Fruit fly (Drosophila melanogaster) whole organism, wandering third instar larva: ENCODE results near the gene CG16953.

Experiments
- CG32264 ChIP-seq: fragments of 200-800 bp; sonication (Bioruptor generic); optimal IDR thresholded peaks from 2 replicates; lab custom pipeline; 2016; ENCODE audit warnings: missing biosample characterization, missing genetic modification characterization
- CG9705 ChIP-seq: fragments of 200-800 bp; sonication (Bioruptor generic); optimal IDR thresholded peaks from 2 replicates; lab custom pipeline; 2018; ENCODE audit warnings: missing biosample characterization, mild to moderate bottlenecking, missing genetic modification characterization
- CrebA ChIP-seq: fragments of 200-800 bp; sonication (Bioruptor generic); optimal IDR thresholded peaks from 2 replicates; lab custom pipeline; 2016; ENCODE audit warnings: missing biosample characterization, mild to moderate bottlenecking, missing genetic modification characterization, borderline replicate concordance
- Dfd ChIP-seq: fragments of >200 bp; optimal IDR thresholded peaks from 2 replicates; lab custom pipeline; 2017; ENCODE audit warnings: missing biosample characterization, missing genetic modification characterization
- Dif ChIP-seq: fragments of 200-275, 200-300 bp; sonication (Bioruptor generic); optimal IDR thresholded peaks from 2 replicates; lab custom pipeline; 2018; ENCODE audit warnings: missing biosample characterization, missing genetic modification characterization; ENCODE audit not compliant: partially characterized antibody
- HLH106 ChIP-seq: fragments of 200-800 bp; optimal IDR thresholded peaks from 3 replicates; lab custom pipeline; 2019; ENCODE audit warnings: missing biosample characterization, mild to moderate bottlenecking, missing genetic modification characterization, moderate library complexity
- Hnf4 ChIP-seq: fragments of 200-800 bp; sonication (Bioruptor generic); optimal IDR thresholded peaks from 2 replicates; lab custom pipeline; 2016; ENCODE audit warnings: missing biosample characterization, mild to moderate bottlenecking, missing genetic modification characterization
- Hr78 ChIP-seq: fragments of >200 bp; optimal IDR thresholded peaks from 2 replicates; lab custom pipeline; 2017; ENCODE audit warnings: missing biosample characterization, missing genetic modification characterization
- Hr83 ChIP-seq: fragments of 200-300 bp; sonication (Bioruptor generic); optimal IDR thresholded peaks from 2 replicates; lab custom pipeline; 2016; ENCODE audit warnings: missing biosample characterization, mild to moderate bottlenecking, missing genetic modification characterization, moderate library complexity; ENCODE audit not compliant: poor library complexity, severe bottlenecking
- Jra ChIP-seq: sonication (Bioruptor generic); optimal IDR thresholded peaks from 2 replicates; lab custom pipeline; 2016; ENCODE audit warnings: missing biosample characterization, missing genetic modification characterization
- N ChIP-seq: fragments of >200 bp; optimal IDR thresholded peaks from 2 replicates; lab custom pipeline; 2018; ENCODE audit warnings: missing biosample characterization, missing external identifiers, missing genetic modification characterization
- OdsH ChIP-seq: fragments of 200-800 bp; sonication (Bioruptor generic); optimal IDR thresholded peaks from 2 replicates; lab custom pipeline; 2016; ENCODE audit warnings: missing biosample characterization, mild to moderate bottlenecking, missing genetic modification characterization
- Rel ChIP-seq, 2 experiments: fragments of 200-800 bp; sonication (Bioruptor generic) in 1 of 2; optimal IDR thresholded peaks; 2 replicates in 1 of 2; 3 replicates in 1 of 2; lab custom pipeline; 2016 to 2019; ENCODE audit warnings: mild to moderate bottlenecking in 2 of 2, missing biosample characterization in 2 of 2, missing genetic modification characterization in 2 of 2, moderate library complexity in 1 of 2
- Sp1 ChIP-seq: fragments of 200-800 bp; sonication (Bioruptor generic); optimal IDR thresholded peaks from 3 replicates; lab custom pipeline; 2019; ENCODE audit warnings: missing biosample characterization, mild to moderate bottlenecking, missing genetic modification characterization, moderate library complexity
- Vsx2 ChIP-seq: fragments of 200-300, 225-300 bp; sonication (Bioruptor generic); optimal IDR thresholded peaks from 2 replicates; lab custom pipeline; 2018; ENCODE audit warnings: missing biosample characterization, missing genetic modification characterization; ENCODE audit not compliant: partially characterized antibody
- br ChIP-seq: fragments of 200-800 bp; sonication (Bioruptor generic); optimal IDR thresholded peaks from 2 replicates; lab custom pipeline; 2016; ENCODE audit warnings: missing biosample characterization, missing genetic modification characterization
- brk ChIP-seq: fragments of 200-800 bp; sonication (Bioruptor generic); optimal IDR thresholded peaks from 2 replicates; lab custom pipeline; 2016; ENCODE audit warnings: missing biosample characterization, mild to moderate bottlenecking, missing genetic modification characterization
- dl ChIP-seq, 2 experiments: fragments of 175-275, 200-275 bp in 1 of 2; fragments of 200-275 bp in 1 of 2; sonication (Bioruptor generic); optimal IDR thresholded peaks; lab custom pipeline; 2018; ENCODE audit warnings: mild to moderate bottlenecking in 2 of 2, missing biosample characterization in 2 of 2, missing genetic modification characterization in 2 of 2, moderate library complexity in 2 of 2; ENCODE audit not compliant: partially characterized antibody in 2 of 2, insufficient read depth in 1 of 2
- ey ChIP-seq: fragments of 200-800 bp; sonication (Bioruptor generic); optimal IDR thresholded peaks from 2 replicates; lab custom pipeline; 2016; ENCODE audit warnings: missing biosample characterization, missing genetic modification characterization
- foxo ChIP-seq, 2 experiments: fragments of 200-800 bp; sonication (Bioruptor generic); optimal IDR thresholded peaks; 2 replicates in 1 of 2; 3 replicates in 1 of 2; lab custom pipeline; 2016 to 2017; ENCODE audit warnings: missing biosample characterization in 2 of 2, missing genetic modification characterization in 2 of 2
- fru ChIP-seq: fragments of 200-800 bp; sonication (Bioruptor generic); optimal IDR thresholded peaks from 3 replicates; lab custom pipeline; 2016; ENCODE audit warnings: missing biosample characterization, mild to moderate bottlenecking, missing genetic modification characterization
- h ChIP-seq: fragments of 200-800 bp; sonication (Bioruptor generic); optimal IDR thresholded peaks from 3 replicates; lab custom pipeline; 2016; ENCODE audit warnings: missing biosample characterization, mild to moderate bottlenecking, missing genetic modification characterization
- jim ChIP-seq: fragments of 175-275, 200-325 bp; sonication (Bioruptor generic); optimal IDR thresholded peaks from 2 replicates; lab custom pipeline; 2016; ENCODE audit warnings: missing biosample characterization, mild to moderate bottlenecking, missing genetic modification characterization
- lola ChIP-seq: fragments of >200 bp; optimal IDR thresholded peaks from 2 replicates; lab custom pipeline; 2017; ENCODE audit warnings: missing biosample characterization, missing genetic modification characterization
- psq ChIP-seq: fragments of 200-800 bp; sonication (Bioruptor generic); optimal IDR thresholded peaks from 3 replicates; lab custom pipeline; 2017; ENCODE audit warnings: missing biosample characterization, mild to moderate bottlenecking, missing genetic modification characterization, moderate library complexity
- rgr ChIP-seq: fragments of 200-800 bp; sonication (Bioruptor generic); optimal IDR thresholded peaks from 3 replicates; lab custom pipeline; 2016; ENCODE audit warnings: missing biosample characterization, mild to moderate bottlenecking, missing genetic modification characterization
- sv ChIP-seq: fragments of 200-800 bp; sonication (Bioruptor generic); optimal IDR thresholded peaks from 3 replicates; lab custom pipeline; 2016; ENCODE audit warnings: missing biosample characterization, missing genetic modification characterization
- tai ChIP-seq: sonication (Bioruptor generic); optimal IDR thresholded peaks from 2 replicates; lab custom pipeline; 2016; ENCODE audit warnings: missing biosample characterization, missing genetic modification characterization
- usp ChIP-seq: fragments of >200 bp; optimal IDR thresholded peaks from 2 replicates; lab custom pipeline; 2017; ENCODE audit warnings: missing biosample characterization, missing genetic modification characterization
- woc ChIP-seq: sonication (Bioruptor generic); optimal IDR thresholded peaks from 2 replicates; lab custom pipeline; 2016; ENCODE audit warnings: missing biosample characterization, mild to moderate bottlenecking, missing genetic modification characterization

CG16953 gene

DNA sequence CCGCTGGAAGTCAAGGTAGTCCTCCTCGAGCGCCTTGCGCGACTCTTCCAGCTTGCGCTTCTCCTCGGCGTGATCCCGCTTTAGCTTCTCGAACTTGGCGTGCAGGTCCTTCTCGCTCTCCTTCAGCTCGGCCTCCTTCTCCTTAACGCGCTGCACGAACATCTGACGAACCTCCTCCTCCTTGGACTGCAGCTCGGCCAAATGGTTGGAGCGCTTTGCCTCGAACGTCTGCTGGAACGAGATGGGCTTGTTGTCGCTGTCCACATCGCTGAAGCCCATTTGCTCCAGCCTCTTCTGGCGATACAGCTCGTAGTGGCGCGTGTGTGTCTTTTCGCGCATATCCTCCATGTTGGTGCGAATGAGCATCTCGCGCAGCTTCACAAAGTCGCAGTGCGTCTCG, 776 bp upstream of the CG16953 start:
- no peak for TF ChIP-seq Sp1
- no peak for TF ChIP-seq Dif (GFP tag; lab: Kevin White, UChicago)
- no peak for TF ChIP-seq CG32264
- TF ChIP-seq lola (GFP tag; lab: Kevin White, UChicago): no peak
- TF ChIP-seq h (GFP tag; lab: Kevin White, UChicago): no peak
- no peak for TF ChIP-seq woc (GFP tag; lab: Kevin White, UChicago)
- no peak for TF ChIP-seq Hr78

DNA sequence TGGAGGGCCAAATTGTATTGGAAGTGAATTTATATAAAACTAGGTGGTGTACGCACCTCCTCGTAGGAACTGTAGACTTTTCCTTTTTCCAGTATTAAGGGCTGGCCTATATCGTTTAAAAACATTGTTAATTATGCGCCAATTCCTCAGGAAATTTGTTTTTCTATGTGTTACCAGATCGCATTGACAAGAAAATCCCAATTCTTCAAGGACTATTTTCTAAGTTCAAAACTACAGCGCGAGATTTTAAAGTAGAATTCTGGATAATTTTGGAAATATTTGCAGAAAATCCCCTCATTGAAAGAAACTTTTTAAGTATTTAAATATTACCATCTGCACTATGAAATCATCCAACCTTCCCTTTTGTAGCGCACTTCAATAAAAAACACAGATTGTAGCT, 4.3 kb downstream of the CG16953 start, which contains the start of gene CG34008:
Gene CG34008 (minus strand): TSS at position 147 of the 400 bp plus-strand sequence.
- TF ChIP-seq Dif (GFP tag; lab: Kevin White, UChicago): no peak
- no peak for TF ChIP-seq Jra (GFP tag; lab: Kevin White, UChicago)
- TF ChIP-seq CrebA (GFP tag; lab: Kevin White, UChicago): no peak
- no peak for TF ChIP-seq Rel (GFP tag; optimal IDR thresholded peaks at IDR 0.05; lab: Kevin White, UChicago)
- no peak for TF ChIP-seq Rel (tag; optimal IDR thresholded peaks at IDR 0.05; lab: Kevin White, UChicago)
- no peak for TF ChIP-seq dl (GFP tag; optimal IDR thresholded peaks at IDR 0.05; lab: Kevin White, UChicago; ENCODE audit: insufficient read depth in 1 of 2, partially characterized antibody in 2 of 2)
- TF ChIP-seq tai (GFP tag; lab: Kevin White, UChicago): no peak
- no peak for TF ChIP-seq sv (GFP tag; lab: Kevin White, UChicago)
- TF ChIP-seq OdsH: no peak
- TF ChIP-seq psq (GFP tag; lab: Kevin White, UChicago): no peak
- no peak for TF ChIP-seq usp (GFP tag; lab: Kevin White, UChicago)
- TF ChIP-seq fru (GFP tag; lab: Kevin White, UChicago): no peak
- no peak for TF ChIP-seq lola (GFP tag; lab: Kevin White, UChicago)
- TF ChIP-seq HLH106 (tag; lab: Kevin White, UChicago): no peak
- TF ChIP-seq Hr83: no peak
- TF ChIP-seq woc (GFP tag; lab: Kevin White, UChicago): no peak

DNA sequence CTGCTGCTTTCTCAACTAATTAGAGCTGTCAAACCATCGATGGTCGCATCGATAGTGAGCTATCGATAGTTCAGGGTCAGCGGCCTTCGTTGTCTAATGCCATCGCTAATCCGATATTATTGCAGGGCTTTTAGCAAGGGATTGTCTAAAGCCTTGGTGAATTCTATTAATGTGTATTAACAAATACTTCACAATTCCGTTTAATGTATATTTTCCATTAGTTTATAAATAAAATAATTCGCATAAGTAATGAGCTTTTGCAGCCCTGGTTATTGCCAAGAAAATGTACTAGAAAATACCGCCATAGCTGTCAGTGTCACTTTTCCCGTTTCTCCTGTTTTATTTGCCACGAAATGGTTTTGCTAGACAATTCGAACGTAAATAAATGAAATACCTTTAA, 5.8 kb downstream of the CG16953 start, which contains the start of the genes EloB and Srp14:
Gene EloB (minus strand): TSS at position 35 of the 400 bp plus-strand sequence.
Gene Srp14 (plus strand): TSS at position 300 of the 400 bp plus-strand sequence.
- peak; percentile 77 for TF ChIP-seq sv (GFP tag; lab: Kevin White, UChicago)
- peak; percentile 87 for TF ChIP-seq HLH106 (tag; lab: Kevin White, UChicago)
- peak; percentile 86 for TF ChIP-seq br (GFP tag; lab: Kevin White, UChicago)
- no peak for TF ChIP-seq jim (GFP tag; lab: Kevin White, UChicago)
- no peak for TF ChIP-seq brk
- peak; percentile 71 for TF ChIP-seq CG9705
- peak; percentile 49 for TF ChIP-seq CG32264
- no peak for TF ChIP-seq Rel (GFP tag; optimal IDR thresholded peaks at IDR 0.05; lab: Kevin White, UChicago)
- TF ChIP-seq Rel (tag; optimal IDR thresholded peaks at IDR 0.05; lab: Kevin White, UChicago): peak; percentile 68
- peak; percentile 86 for TF ChIP-seq h (GFP tag; lab: Kevin White, UChicago)
- no peak for TF ChIP-seq Dfd (GFP tag; lab: Kevin White, UChicago)
- peak; percentile 88 for TF ChIP-seq rgr (GFP tag; lab: Kevin White, UChicago)
- peak; percentile 74 for TF ChIP-seq psq (GFP tag; lab: Kevin White, UChicago)
- peak; percentile 92 for TF ChIP-seq Hnf4 (GFP tag; lab: Kevin White, UChicago)
- TF ChIP-seq Hr83: peak; percentile 81
- TF ChIP-seq Jra (GFP tag; lab: Kevin White, UChicago): peak; percentile 92
- no peak for TF ChIP-seq N (GFP tag; lab: Kevin White, UChicago)
- peak; percentile 83 for TF ChIP-seq Sp1
- TF ChIP-seq woc (GFP tag; lab: Kevin White, UChicago): no peak
- TF ChIP-seq fru (GFP tag; lab: Kevin White, UChicago): peak; percentile 83
- peak; percentile 86 for TF ChIP-seq ey (GFP tag; lab: Kevin White, UChicago)
- TF ChIP-seq foxo (GFP tag; optimal IDR thresholded peaks at IDR 0.05; lab: Kevin White, UChicago): peak; percentile 57 to 88
- peak; percentile 80 for TF ChIP-seq OdsH

DNA sequence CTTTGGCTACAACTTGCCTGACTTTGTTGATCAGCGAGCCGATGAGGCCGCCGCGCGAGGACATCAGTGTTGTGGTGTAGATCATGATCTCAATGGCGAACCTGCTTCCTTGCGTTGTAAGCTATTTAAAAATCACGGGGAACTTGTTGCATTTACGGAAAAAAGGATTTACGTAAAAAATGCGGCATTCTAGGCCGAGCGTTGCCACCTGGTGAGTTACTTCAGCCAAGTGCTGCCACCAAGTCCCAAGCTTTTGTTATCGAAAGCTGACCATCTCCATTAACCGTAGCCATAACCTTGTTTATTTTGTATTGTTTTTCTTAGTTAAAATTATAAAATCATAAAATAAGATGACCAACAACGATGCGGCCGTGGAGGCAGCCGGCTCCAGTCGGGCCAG, 8.8 kb downstream of the CG16953 start, which contains the start of the genes TFAM and CG5412:
Gene TFAM (minus strand): TSS at position 222 of the 400 bp plus-strand sequence.
Gene CG5412 (plus strand): TSS at position 265 of the 400 bp plus-strand sequence.
- TF ChIP-seq CG32264: no peak
- no peak for TF ChIP-seq Vsx2 (GFP tag; lab: Kevin White, UChicago)
